Fruit fly (Drosophila melanogaster) ovary, adult (tissue): ENCODE measurements around the gene Ythdc1.

Experiments used
- CG17801 ChIP-seq: fragments of 200-800 bp; optimal IDR thresholded peaks from 2 replicates; lab custom pipeline; 2019; ENCODE audit warnings: missing biosample characterization, mild to moderate bottlenecking, missing genetic modification characterization, moderate library complexity; ENCODE audit not compliant: partially characterized antibody

Ythdc1 gene

DNA sequence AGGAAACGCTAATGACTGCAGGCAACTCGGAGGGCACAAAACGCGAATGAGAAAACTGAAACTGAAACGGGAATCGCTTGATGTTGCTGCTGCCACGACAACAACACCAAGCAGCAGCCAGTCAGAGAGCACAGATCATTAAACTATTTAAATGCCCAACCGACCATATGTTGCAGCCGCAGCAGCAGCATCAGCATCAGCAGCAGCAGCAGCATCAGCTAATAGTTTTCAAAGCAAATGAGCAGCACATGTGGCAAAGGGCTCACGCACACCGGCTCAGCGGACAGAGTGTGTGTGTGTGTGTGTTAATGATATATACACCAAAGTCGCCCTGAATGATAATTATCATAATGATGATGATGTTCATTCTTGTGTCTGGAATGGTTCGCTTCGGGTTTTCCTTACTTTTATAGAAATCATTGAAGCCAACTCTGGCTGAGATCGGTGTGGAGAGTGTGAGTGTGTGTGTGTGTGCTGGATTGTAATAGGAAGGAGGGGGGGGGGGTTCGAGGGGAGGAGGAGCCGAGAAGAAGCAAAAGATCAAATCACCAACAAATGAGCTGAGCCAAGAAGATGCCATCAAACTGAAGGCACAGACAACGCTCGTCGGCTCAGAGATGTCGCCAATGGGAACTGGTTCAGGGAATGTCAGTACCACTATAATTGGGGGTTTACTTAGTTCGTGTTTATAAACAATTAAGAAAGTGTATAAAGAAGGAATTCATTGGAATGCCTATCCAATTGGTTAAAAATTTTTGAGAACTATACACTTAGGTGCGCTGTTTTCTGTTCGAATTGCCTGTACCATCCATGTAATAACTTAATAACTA is 35.0 kb upstream of the Ythdc1 start:
- TF ChIP-seq CG17801 (GFP tag; lab: Kevin White, UChicago), result no peak

DNA sequence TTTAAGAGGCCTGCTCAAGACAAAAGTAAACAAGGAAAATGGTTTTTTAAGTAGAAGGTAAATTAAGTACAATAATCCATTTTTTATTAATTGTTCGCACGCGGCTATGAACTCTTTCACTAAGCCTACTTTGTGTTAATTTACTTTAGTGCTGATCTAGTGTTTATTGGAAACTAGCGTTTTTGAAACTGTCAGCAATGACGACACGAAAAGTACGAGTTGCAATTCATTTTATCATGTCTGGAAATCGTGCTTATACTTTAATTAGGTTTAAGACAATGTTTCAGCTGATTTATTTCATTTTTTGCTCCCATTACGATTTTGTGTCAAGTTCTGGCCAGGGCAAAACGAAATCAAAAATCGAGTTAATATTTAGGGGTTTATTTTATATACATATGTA is 34.3 kb upstream of the Ythdc1 start:
- no peak for TF ChIP-seq CG17801 (GFP tag; lab: Kevin White, UChicago)

DNA sequence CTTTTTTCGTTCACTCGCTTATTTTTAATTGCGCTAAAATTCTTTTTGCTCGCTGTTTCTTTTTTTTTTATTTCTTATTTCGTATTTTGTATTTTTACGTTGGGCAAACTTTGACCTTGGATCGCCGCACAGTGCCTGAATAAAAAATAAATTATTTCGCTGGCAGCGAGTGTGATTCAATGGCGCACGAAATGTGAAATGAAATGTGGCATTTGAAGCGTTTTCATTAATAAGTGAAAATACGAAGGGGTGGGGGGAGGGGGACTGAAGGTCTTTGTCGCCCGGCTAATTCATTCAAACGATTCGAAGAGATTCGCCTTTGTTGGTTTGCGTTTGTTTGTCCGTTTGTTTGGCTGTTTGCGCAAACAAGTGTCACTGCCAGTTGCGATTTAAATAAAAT is 33.5 kb upstream of the Ythdc1 start:
- no peak for TF ChIP-seq CG17801 (GFP tag; lab: Kevin White, UChicago)

DNA sequence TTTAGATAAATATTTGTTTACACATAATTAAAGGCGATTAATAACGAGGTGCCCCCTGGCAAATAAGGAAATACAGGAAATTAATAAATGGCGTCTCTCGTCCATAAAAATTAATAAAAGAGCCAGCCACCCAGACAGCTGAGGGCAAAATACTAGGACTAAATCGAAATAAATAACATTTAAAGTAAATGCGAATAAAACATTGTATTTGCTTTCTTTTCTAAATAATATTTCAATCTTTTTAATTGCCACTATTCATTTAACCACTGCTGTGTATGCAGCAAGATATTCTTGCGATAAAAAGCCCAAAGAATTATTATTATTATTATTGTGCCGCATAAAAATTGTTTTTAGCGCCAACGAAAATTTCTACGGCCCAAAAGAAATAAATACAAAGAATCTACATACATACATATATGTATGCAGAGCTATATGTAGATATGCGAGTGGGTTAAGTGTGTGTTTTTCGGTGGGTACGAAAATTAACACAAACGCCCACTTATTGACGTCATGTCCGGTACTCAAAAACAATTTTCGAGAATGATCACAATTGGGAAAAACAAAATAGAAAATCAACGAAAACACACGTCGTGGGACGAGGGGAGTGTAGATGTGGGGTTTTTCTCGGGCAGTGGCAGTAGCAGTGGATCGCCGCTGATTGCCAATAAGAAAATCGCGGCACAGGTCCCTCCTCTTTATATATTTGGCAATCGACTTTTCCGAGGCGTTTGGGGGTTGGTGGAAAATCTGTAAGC is 32.5 kb upstream of the Ythdc1 start:
- TF ChIP-seq CG17801 (GFP tag; lab: Kevin White, UChicago), result no peak

DNA sequence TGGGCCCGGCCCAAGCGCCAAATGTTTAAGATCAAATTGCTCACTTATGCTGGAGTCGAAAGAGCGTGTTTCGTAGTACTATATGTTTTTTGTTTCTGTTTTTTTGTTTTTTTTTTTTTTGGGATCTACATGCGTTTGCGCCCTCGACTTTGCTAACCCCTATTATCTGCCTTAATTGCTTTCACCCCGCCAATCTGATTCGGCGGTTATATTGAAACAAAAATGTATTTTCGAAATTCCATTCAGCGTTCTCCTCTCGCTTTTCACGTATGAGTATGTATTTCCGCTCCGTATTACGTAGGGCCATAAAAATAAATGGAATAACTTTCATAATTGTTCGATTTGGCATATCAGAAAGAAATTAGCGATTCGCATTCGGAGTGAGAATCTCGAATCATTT is 31.6 kb upstream of the Ythdc1 start:
- no peak for TF ChIP-seq CG17801 (GFP tag; lab: Kevin White, UChicago)

DNA sequence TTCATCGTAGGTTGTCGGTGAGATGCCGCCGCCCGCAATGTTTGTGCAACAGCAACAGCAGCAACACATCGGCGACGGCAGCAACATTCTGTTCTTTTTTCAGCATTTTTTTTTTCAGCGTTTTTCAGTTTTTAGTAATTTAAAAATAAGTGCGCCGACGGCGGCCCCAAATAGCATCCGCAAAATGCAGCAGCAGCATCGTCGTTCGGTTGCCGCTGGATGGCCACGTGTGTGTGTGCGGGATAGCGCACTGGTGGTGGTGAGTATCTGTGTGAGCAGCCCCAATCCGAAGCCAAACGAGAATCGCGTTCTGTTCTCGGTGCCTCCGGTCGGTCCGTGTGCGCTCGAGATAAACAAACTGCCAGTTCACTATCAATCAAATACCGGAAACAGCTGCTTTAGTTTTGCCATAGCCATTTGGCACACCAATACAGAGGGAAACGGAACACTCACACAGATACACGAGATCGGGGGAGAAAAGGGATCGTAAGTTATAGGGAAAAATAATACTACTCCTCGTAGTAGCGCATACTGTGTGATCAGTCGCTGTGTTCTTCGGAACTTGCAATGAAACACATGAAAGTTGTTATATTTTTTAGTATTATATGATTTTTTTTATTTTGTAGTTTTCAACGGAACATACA is 26.7 kb upstream of the Ythdc1 start:
- no peak for TF ChIP-seq CG17801 (GFP tag; lab: Kevin White, UChicago)

DNA sequence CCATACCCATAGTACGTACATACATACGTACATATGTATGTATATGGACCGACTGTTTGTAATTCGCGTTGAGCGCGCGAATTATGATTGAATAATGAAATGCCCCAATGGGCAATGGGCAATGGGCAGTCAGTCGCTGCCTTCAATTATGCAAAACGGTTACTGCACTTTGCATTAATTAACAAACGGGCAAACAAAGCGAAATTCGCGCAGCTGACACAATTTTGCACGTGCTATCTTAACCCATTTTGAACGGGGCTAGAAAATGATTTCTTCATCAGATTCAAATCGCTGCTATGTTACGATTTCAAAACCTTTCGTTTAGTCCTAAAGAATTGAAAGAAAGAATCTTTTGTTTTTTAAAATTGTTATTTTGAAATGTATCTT is 25.9 kb upstream of the Ythdc1 start:
- no peak for TF ChIP-seq CG17801 (GFP tag; lab: Kevin White, UChicago)

DNA sequence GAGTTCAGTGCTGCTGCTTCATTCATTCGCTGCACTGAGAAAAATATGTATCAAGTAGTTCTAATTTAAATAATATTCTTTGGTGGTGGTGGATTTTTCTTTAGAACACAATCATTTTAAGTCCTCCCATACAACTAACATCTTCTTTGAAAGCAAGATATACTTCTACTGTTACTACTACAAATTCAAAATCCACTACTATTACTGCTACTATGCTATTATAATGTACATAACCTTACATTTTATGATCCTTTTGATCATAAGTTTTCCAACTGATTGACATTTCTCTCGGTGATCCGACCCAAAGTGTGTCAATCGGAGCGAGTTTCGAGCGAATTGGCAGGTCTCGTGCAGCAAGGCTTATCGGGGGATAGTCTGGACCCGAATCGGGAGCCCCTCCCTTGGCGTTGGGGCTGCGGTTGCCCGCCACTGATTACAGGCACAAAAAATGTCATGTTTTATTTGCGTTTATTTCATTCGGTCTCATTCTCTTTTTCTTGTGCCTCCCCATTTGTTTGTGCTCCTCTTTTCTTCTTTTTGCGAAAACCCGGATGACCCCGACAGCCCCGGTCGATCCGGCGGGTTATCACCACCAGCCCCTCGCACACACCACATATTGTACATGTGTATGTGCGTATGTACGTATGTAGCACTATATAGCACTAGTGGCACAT is 25.4 kb upstream of the Ythdc1 start:
- no peak for TF ChIP-seq CG17801 (GFP tag; lab: Kevin White, UChicago)

DNA sequence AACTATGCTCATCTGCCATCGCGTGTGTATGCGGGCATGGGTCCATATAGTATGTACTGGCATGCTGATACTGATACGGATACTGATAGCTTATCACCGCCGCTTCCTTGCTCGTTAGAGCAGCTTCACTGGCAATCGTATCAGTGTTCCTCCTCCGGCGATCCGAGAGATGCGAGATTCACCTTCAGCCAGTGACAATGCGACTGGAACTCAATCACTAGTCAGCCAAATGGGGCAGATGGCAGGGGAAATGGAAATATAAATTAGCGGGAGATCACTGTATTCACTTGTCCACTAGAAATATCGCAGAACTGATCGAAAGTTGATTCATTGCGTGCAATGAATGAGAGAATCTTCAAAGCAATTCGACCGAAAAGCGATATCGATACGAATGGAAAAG is 24.5 kb upstream of the Ythdc1 start:
- no peak for TF ChIP-seq CG17801 (GFP tag; lab: Kevin White, UChicago)

DNA sequence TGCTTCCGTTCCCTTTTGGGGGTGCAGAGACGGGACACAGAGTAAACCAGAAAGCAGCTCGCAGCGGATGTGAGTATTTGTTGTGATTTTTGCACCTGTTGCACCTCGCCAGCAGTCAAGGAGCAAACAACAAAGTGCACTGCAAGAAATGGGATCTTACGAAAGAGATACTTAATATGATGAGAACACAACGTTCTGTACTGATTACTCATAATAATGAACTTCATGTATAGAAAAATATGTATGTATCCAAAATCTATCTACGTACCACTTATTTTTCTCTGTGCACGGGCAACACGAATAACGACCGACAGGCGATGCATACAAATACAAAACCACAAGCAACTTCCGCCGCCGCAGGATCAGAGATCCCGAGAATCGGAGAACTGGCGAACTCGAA is 23.9 kb upstream of the Ythdc1 start:
- TF ChIP-seq CG17801 (GFP tag; lab: Kevin White, UChicago), result no peak

DNA sequence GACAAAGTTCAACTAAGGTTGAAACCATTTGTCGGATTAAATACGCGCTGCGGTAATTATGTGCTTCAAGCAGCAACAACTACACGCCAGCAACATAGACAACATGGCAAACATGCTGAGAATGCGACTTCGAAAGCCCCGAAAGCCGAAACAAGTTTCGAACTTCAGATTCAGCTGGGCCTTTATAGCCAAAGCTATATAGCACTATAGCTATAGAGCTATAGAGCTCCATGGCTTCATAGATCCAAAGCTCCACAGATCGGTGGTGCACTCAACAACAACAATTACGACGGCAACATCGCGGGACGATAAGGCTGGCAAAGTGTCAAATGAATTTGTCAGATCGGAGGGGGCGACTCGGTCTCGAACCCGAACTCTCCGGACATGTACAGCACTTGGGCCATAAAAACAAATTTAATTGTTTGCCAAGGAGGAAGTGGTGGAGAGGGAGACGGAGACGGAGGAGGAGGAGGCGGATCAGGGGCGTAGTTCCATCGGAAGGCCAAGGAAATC is 23.4 kb upstream of the Ythdc1 start:
- TF ChIP-seq CG17801 (GFP tag; lab: Kevin White, UChicago), result no peak

DNA sequence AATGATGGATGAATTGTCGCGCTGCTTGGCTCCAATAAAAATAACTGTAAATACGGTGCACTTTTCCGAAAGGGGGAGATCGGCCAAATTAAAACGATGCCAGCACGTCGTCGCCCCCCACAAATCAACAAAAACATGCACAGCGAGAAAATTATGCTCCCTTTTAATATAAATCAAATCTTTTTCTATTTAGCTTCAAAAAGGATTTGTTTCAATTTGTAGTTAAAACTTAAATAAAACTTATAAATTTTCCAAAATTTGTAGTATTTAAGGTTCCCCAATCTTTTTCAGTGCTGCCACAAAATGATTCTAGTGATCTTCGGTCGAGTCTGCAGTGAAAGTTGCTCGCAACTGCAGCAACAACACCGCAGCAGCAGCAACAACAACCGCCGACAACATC is 22.1 kb upstream of the Ythdc1 start:
- TF ChIP-seq CG17801 (GFP tag; lab: Kevin White, UChicago), result no peak

DNA sequence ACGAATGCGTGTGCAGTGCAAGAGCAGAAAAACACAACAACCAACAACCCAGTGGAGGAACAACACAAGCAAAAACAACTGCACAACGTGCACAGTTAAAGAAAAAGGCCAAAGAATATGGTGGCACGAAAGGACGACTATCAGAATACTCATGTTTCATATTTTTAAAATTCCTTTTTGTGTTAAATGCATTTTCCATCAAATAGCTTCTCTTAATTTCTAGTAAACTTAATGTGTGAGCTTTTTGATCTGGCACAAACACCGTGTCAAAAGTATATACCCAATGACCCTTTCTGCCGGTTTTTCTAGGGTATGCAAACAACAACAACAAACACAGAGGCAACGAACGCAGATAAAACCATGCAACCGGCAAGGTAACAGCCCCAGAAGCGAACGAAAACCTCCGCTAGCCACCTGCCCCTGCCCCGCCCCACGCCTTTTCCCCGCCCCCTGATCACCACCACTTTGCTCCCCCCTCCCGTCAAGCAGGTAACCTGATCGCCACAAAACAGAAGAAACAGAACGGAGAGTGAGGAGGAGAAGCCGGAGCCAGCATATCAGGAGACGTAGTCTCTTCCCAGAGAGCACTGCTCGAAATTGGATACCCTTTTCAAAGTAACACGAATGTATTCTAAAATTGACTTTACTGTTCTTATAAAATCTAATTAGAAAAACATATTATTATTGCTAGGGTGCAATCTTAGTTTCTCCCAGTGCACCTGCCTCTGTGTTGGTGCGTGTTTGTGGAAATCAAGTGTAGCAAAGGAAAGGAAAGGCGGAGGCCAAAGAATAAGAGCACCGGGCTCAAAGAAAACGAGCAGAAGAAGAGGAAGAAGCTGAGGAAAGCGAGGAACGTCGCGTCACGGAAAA is 21.1 kb upstream of the Ythdc1 start:
- no peak for TF ChIP-seq CG17801 (GFP tag; lab: Kevin White, UChicago)
